Worm (Caenorhabditis elegans) whole organism, L4/young adult: ENCODE data around the gene dos-2.

Experiments
- W03F9.2 ChIP-seq: fragments of 150-350 bp; optimal IDR thresholded peaks from 2 replicates; lab custom pipeline; 2014; ENCODE audit warnings: missing biosample characterization, missing genetic modification characterization
- dao-5 ChIP-seq: sonication (generic microtip); optimal IDR thresholded peaks from 2 replicates; lab custom pipeline; 2016; ENCODE audit warnings: missing genotype, missing genetic modification characterization, moderate library complexity, missing compliant biosample characterization
- him-1 ChIP-seq: sonication (generic microtip); optimal IDR thresholded peaks from 2 replicates; lab custom pipeline; 2016; ENCODE audit warnings: missing genotype, missing genetic modification reagents, missing genetic modification characterization, missing compliant biosample characterization

Gene dos-2

DNA sequence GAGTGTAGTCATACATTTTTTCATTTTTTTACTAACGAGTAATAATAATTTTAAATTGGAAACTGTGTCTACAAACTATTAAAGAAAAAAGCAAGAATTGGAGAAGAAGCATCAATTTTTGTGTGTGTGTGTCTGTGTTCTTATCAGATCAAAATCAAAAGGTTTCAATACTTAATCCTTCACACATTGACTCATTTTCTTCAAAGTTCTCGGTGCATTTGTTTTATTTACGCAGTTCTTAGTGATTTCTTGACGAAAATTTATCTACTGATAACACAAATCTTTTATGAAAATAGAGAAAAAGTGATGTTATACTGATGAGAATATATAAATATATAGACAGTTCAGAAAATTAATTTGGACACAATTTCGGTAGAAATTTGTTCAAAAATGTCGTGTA lies 20.0 kb downstream of the dos-2 start, which contains the start of gene clc-22:
clc-22 (minus strand) TSS at position 71 of the 400 bp plus-strand sequence.
- TF ChIP-seq dao-5 (tag; lab: Kevin White, UChicago) = no peak
- TF ChIP-seq W03F9.2 (tag; lab: Kevin White, UChicago) = no peak
- TF ChIP-seq him-1 (tag; lab: Kevin White, UChicago) = no peak

DNA sequence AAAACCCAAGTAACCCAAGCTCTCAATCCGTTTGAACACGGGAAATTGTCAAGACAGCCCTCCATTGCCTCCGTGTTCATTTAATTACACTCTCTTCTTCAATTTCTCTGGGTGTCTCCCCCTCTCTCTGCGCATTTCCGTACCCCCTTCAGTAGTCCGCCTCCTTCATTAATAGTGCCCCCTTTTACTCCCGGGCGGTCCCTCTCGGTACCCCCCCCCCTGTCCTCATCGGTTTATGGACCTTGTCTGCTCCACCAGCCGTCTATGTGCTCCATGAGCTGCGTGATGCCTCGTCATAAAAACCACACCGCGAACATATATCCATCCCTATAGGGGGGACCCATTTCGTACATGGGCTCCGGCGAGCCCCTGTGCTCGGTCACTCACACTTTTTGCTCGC lies 23.5 kb downstream of the dos-2 start:
- no peak for TF ChIP-seq W03F9.2 (tag; lab: Kevin White, UChicago)
- TF ChIP-seq him-1 (tag; lab: Kevin White, UChicago) = no peak
- TF ChIP-seq dao-5 (tag; lab: Kevin White, UChicago) = no peak

DNA sequence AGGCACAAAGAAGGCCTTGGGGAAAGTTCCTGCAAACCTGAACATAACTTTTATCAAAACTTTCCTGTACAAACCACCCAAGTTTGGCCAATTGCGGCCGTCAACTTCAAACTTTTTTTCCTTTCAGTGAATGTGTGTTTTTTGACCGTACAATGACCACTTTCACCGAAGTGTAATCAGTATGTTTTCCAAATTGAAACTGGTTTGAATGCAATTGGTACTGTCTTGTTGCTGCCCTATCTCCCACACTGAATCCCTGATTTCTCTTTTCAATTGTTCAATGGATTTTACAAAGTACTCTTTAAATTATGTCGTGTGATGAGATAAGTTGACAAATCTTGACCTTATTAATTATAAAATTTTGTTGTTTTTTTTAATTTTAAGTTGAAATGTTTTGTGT lies 24.4 kb downstream of the dos-2 start:
- TF ChIP-seq W03F9.2 (tag; lab: Kevin White, UChicago) (no peak), dao-5 (tag; lab: Kevin White, UChicago) (no peak), him-1 (tag; lab: Kevin White, UChicago) (no peak)

DNA sequence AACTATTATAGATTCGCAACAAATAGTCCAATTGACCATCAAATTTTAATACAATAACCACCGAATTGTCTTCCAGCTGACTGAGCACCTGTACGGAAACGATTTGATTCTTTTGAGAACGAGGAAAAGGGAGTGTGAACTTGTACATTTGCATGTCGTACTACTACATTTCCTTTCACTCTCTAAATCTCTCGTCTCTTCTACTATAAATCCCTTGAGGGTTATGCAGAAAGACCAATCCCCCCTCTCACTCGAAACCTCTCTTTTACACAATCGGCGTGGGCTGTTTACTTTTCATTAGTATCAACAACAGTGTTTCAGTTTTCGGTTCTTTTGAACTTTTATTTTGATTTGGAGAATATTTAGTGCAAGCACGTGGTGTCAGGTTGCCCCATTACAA lies 26.1 kb downstream of the dos-2 start:
- no peak for TF ChIP-seq him-1 (tag; lab: Kevin White, UChicago)
- no peak for TF ChIP-seq W03F9.2 (tag; lab: Kevin White, UChicago)
- no peak for TF ChIP-seq dao-5 (tag; lab: Kevin White, UChicago)

DNA sequence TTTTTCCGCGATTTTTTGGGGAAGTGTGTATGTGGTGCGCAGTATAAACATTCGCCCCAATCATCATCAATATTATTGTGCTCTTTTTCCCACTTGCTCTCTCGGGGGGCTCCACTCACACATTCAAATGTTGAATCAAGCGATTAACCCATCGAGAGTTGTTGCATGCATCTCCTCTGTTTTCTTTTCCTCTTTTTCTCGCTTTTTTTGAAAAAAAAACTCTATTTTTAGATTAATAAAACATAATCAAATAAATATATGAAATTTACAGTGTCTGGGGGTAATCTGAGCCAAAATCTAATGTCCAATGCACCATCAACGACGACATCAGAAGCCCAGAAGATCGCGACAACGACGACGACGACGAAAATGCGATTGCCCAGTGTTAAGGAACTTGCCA lies 28.6 kb downstream of the dos-2 start, which contains the start of gene ephx-1:
ephx-1 (plus strand) TSS at position 301 of the 400 bp plus-strand sequence.
- TF ChIP-seq dao-5 (tag; lab: Kevin White, UChicago) (no peak), him-1 (tag; lab: Kevin White, UChicago) (no peak), W03F9.2 (tag; lab: Kevin White, UChicago) (no peak)

DNA sequence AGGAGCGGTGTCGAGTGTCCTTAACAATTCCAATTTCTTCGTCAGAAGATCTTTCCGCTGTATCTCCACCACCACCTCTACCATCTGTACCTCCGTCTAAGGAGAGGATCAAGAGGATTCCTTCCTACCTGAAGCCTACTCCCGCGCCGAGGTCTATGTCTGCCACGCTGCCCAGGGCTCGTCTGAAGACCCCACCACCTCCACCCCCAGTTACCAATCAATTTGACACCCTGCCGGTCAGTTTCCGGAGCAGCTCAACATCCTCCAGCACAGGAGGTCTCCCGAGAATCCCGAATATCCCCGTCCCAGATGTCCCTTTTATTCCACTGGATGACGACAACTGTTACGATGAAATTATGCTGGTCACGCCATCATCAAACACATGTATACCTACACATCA lies 31.9 kb downstream of the dos-2 start:
- TF ChIP-seq him-1 (tag; lab: Kevin White, UChicago) (no peak), dao-5 (tag; lab: Kevin White, UChicago) (no peak), W03F9.2 (tag; lab: Kevin White, UChicago) (no peak)

DNA sequence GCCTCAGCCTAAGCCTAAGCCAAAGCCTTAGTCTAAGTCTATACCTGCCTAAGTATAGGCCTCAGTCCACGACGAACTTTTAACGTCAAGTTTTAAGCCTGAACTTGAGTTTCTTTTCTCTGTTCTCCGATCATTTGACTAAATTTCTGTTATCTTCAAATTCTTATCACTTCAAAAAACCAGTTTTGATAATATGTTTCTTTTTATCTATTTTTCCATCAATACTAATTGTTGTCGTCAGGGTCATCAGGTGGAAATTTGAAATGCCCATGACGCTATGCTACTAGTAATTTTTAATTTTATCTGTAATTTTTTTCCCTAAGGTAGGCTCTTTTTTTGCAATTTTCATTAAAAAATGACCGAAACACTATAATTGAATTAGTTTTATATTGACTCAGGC lies 35.5 kb downstream of the dos-2 start:
- TF ChIP-seq him-1 (tag; lab: Kevin White, UChicago) (no peak), dao-5 (tag; lab: Kevin White, UChicago) (no peak)

DNA sequence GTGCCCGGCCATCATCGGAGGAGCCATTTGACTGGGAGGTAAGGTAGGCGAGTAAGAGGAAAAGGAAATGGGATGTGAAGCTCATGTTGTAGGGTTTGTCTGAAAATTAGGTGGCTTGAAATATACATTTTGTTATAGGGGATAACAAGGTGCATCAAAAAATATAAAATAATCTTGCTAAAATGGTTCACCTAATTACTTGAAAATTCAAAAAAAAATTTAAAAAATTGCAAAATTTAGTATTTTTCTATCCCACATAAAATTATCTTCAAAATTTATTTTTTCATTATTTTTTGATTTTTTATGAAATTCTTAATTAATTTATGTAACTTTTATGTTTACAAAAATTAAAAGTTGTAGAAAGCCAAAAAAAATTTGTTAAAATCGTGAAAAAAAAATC lies 42.6 kb downstream of the dos-2 start, which contains the start of gene K07D4.6:
K07D4.6 (minus strand) TSS at position 101 of the 400 bp plus-strand sequence.
- TF ChIP-seq him-1 (tag; lab: Kevin White, UChicago) = no peak
- TF ChIP-seq dao-5 (tag; lab: Kevin White, UChicago) = no peak
- TF ChIP-seq W03F9.2 (tag; lab: Kevin White, UChicago) = no peak

DNA sequence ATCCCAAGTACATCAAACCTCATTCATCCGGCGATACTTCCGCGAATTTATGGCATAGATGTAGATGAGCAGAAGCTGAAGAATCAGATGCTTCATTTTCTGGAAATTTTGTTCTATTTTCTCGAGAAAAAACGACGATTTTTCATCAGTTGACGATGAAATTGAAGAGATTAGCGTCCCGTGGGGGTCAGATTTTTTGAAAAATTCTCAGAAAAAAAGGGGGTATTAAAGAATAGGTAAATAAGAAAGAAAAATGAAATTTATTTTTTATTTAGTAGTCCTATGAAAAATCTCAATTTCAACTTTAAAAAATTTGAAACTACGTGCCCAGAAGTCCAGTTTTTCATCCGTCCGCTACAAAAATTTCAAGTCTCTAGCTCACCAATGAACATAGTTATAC lies 49.4 kb downstream of the dos-2 start, which contains the start of gene K07D4.5:
K07D4.5 (minus strand) TSS at position 101 of the 400 bp plus-strand sequence.
- TF ChIP-seq him-1 (tag; lab: Kevin White, UChicago) = no peak
- no peak for TF ChIP-seq W03F9.2 (tag; lab: Kevin White, UChicago)
- TF ChIP-seq dao-5 (tag; lab: Kevin White, UChicago) = no peak
